Worm (Caenorhabditis elegans): Measurements from ENCODE around the gene trd-1.

Gene trd-1

ce11 chrIII:7385929-7386328, at the start of gene trd-1:
trd-1 (plus strand) TSS chrIII:7386229.
- TF ChIP-seq F13C5.2 (tag; optimal IDR thresholded peaks at IDR 0.05) (no peak), ama-1 (optimal IDR thresholded peaks at IDR 0.05) (no peak), scrt-1 (GFP tag; IDR thresholded peaks at IDR 0.05) (no peak), sea-1 (GFP tag; conservative IDR thresholded peaks at IDR 0.05) (no peak), tra-4 (tag; optimal IDR thresholded peaks at IDR 0.05) (no peak), hnd-1 (tag; optimal IDR thresholded peaks at IDR 0.05) (no peak), tbx-37 (GFP tag; conservative IDR thresholded peaks at IDR 0.05) (no peak), ets-7 (tag; optimal IDR thresholded peaks at IDR 0.05) (no peak), tbx-11 (GFP tag; IDR thresholded peaks at IDR 0.05) (no peak), B0310.2 (tag; optimal IDR thresholded peaks at IDR 0.05) (no peak)

- TF ChIP-seq ceh-36 (tag; optimal IDR thresholded peaks at IDR 0.05) (no peak), tra-4 (tag; optimal IDR thresholded peaks at IDR 0.05) (no peak), pes-1 (GFP tag; IDR thresholded peaks at IDR 0.05) (no peak), scrt-1 (GFP tag; IDR thresholded peaks at IDR 0.05) (no peak), tbx-11 (GFP tag; IDR thresholded peaks at IDR 0.05) (0 out of 2 replicates have a peak, but pooled peaks have one; percentile 10), aly-1 (tag; optimal IDR thresholded peaks at IDR 0.05) (no peak)
Observed at ce11 chrIII:7338009-7338408, 48.0 kb upstream of the trd-1 start.

- no peak for TF ChIP-seq ets-7 (tag; optimal IDR thresholded peaks at IDR 0.05)
- TF ChIP-seq B0310.2 (tag; optimal IDR thresholded peaks at IDR 0.05): no peak
- no peak for TF ChIP-seq ceh-36 (tag; optimal IDR thresholded peaks at IDR 0.05)
- TF ChIP-seq tbx-11 (GFP tag; IDR thresholded peaks at IDR 0.05): no peak
- no peak for TF ChIP-seq hnd-1 (tag; optimal IDR thresholded peaks at IDR 0.05)
- no peak for TF ChIP-seq hmg-4 (GFP tag; optimal IDR thresholded peaks at IDR 0.05)
Observed at ce11 chrIII:7338693-7339092, 47.3 kb upstream of the trd-1 start, which contains the start of gene kap-1. kap-1 (plus strand) TSS chrIII:7338835.

ce11 chrIII:7339138-7339537, 46.9 kb upstream of the trd-1 start:
- no peak for TF ChIP-seq flt-1 (GFP tag; IDR thresholded peaks at IDR 0.05)
- no peak for TF ChIP-seq pes-1 (GFP tag; IDR thresholded peaks at IDR 0.05)
- TF ChIP-seq B0310.2 (tag; optimal IDR thresholded peaks at IDR 0.05): no peak
- no peak for TF ChIP-seq sea-1 (GFP tag; conservative IDR thresholded peaks at IDR 0.05)
- no peak for TF ChIP-seq tra-4 (tag; optimal IDR thresholded peaks at IDR 0.05)
- TF ChIP-seq scrt-1 (GFP tag; IDR thresholded peaks at IDR 0.05): no peak
- TF ChIP-seq hnd-1 (tag; optimal IDR thresholded peaks at IDR 0.05): no peak
- no peak for TF ChIP-seq F13C5.2 (tag; optimal IDR thresholded peaks at IDR 0.05)
- no peak for TF ChIP-seq hmbx-1 (tag; optimal IDR thresholded peaks at IDR 0.05)
- no peak for TF ChIP-seq aly-1 (tag; optimal IDR thresholded peaks at IDR 0.05)
- TF ChIP-seq ets-7 (tag; optimal IDR thresholded peaks at IDR 0.05): no peak
- no peak for TF ChIP-seq ama-1 (optimal IDR thresholded peaks at IDR 0.05)
- no peak for TF ChIP-seq ceh-13 (GFP tag; optimal IDR thresholded peaks at IDR 0.05)
- TF ChIP-seq hmg-4 (GFP tag; optimal IDR thresholded peaks at IDR 0.05): no peak
- no peak for TF ChIP-seq tbx-37 (GFP tag; conservative IDR thresholded peaks at IDR 0.05)
- no peak for TF ChIP-seq ceh-36 (tag; optimal IDR thresholded peaks at IDR 0.05)
- TF ChIP-seq tbx-11 (GFP tag; IDR thresholded peaks at IDR 0.05): no peak

- TF ChIP-seq ceh-13 (GFP tag; optimal IDR thresholded peaks at IDR 0.05): no peak
- TF ChIP-seq F13C5.2 (tag; optimal IDR thresholded peaks at IDR 0.05): no peak
- no peak for TF ChIP-seq tbx-11 (GFP tag; IDR thresholded peaks at IDR 0.05)
- TF ChIP-seq sea-1 (GFP tag; conservative IDR thresholded peaks at IDR 0.05): no peak
- TF ChIP-seq aly-1 (tag; optimal IDR thresholded peaks at IDR 0.05): no peak
Observed at ce11 chrIII:7343389-7343788, 42.6 kb upstream of the trd-1 start, which contains the start of gene F08F8.6. F08F8.6 (plus strand) TSS chrIII:7343689.

ce11 chrIII:7347049-7347448, 39.0 kb upstream of the trd-1 start, which contains the start of gene F08F8.7:
F08F8.7 (minus strand) TSS chrIII:7347149.
- no peak for TF ChIP-seq ceh-36 (tag; optimal IDR thresholded peaks at IDR 0.05)
- TF ChIP-seq pes-1 (GFP tag; IDR thresholded peaks at IDR 0.05): no peak
- no peak for TF ChIP-seq tbx-11 (GFP tag; IDR thresholded peaks at IDR 0.05)
- no peak for TF ChIP-seq tbx-37 (GFP tag; conservative IDR thresholded peaks at IDR 0.05)
- TF ChIP-seq hnd-1 (tag; optimal IDR thresholded peaks at IDR 0.05): no peak
- TF ChIP-seq hmg-4 (GFP tag; optimal IDR thresholded peaks at IDR 0.05): no peak
- TF ChIP-seq scrt-1 (GFP tag; IDR thresholded peaks at IDR 0.05): no peak
- TF ChIP-seq hmbx-1 (tag; optimal IDR thresholded peaks at IDR 0.05): no peak

- TF ChIP-seq ceh-13 (GFP tag; optimal IDR thresholded peaks at IDR 0.05): no peak
- no peak for TF ChIP-seq tbx-37 (GFP tag; conservative IDR thresholded peaks at IDR 0.05)
Observed at ce11 chrIII:7349075-7349474, 37.0 kb upstream of the trd-1 start, which contains the start of gene gos-28. gos-28 (minus strand) TSS chrIII:7349175.

ce11 chrIII:7353871-7354270, 32.2 kb upstream of the trd-1 start, which contains the start of gene F08F8.9:
F08F8.9 (minus strand) TSS chrIII:7353971.
- TF ChIP-seq tbx-37 (GFP tag; conservative IDR thresholded peaks at IDR 0.05): no peak
- no peak for TF ChIP-seq scrt-1 (GFP tag; IDR thresholded peaks at IDR 0.05)
- TF ChIP-seq F13C5.2 (tag; optimal IDR thresholded peaks at IDR 0.05): no peak
- TF ChIP-seq pes-1 (GFP tag; IDR thresholded peaks at IDR 0.05): no peak
- TF ChIP-seq B0310.2 (tag; optimal IDR thresholded peaks at IDR 0.05): no peak
- TF ChIP-seq tra-4 (tag; optimal IDR thresholded peaks at IDR 0.05): no peak
- TF ChIP-seq ceh-13 (GFP tag; optimal IDR thresholded peaks at IDR 0.05): no peak
- no peak for TF ChIP-seq sea-1 (GFP tag; conservative IDR thresholded peaks at IDR 0.05)
- TF ChIP-seq ama-1 (optimal IDR thresholded peaks at IDR 0.05): no peak
- no peak for TF ChIP-seq tbx-11 (GFP tag; IDR thresholded peaks at IDR 0.05)
- TF ChIP-seq hmg-4 (GFP tag; optimal IDR thresholded peaks at IDR 0.05): no peak
- TF ChIP-seq hnd-1 (tag; optimal IDR thresholded peaks at IDR 0.05): no peak
- TF ChIP-seq ets-7 (tag; optimal IDR thresholded peaks at IDR 0.05): no peak
- no peak for TF ChIP-seq hmbx-1 (tag; optimal IDR thresholded peaks at IDR 0.05)
- TF ChIP-seq aly-1 (tag; optimal IDR thresholded peaks at IDR 0.05): no peak
- no peak for TF ChIP-seq flt-1 (GFP tag; IDR thresholded peaks at IDR 0.05)
- no peak for TF ChIP-seq ceh-36 (tag; optimal IDR thresholded peaks at IDR 0.05)

Data from whole organism, early embryonic.